Worm (Caenorhabditis elegans): ENCODE data around the gene C09B8.8.

- TF ChIP-seq ama-1 (optimal IDR thresholded peaks at IDR 0.05) (no peak), nhr-237 (tag; optimal IDR thresholded peaks at IDR 0.05) (no peak), saeg-2 (GFP tag; IDR thresholded peaks at IDR 0.05) (no peak), F37D6.2 (tag; optimal IDR thresholded peaks at IDR 0.05) (no peak)
Measured at ce11 chrX:5985720-5986119, 29.6 kb upstream of the C09B8.8 start.

Data from whole organism, L4 larva.